Worm (Caenorhabditis elegans) whole organism, young adult: ENCODE data around the gene cdk-11.1.

ENCODE experiments used
- B0336.3 ChIP-seq: fragments of 200-800 bp; sonication (Bioruptor generic); IDR thresholded peaks from 2 replicates; pipeline ENCODE4 v1.3.6; 2022; ENCODE audit warnings: missing genetic modification characterization, missing compliant biosample characterization
- ama-1 ChIP-seq, 3 experiments: fragments of 150-350 bp in 1 of 3; sonication (generic microtip) in 2 of 3; optimal IDR thresholded peaks; 2 replicates each; lab custom pipeline; 2014 to 2018; ENCODE audit warnings: missing biosample characterization in 2 of 3, missing genetic modification characterization in 2 of 3, missing genetic modification reagents in 2 of 3
- attf-6 ChIP-seq: fragments of 200-800 bp; sonication (Bioruptor generic); IDR thresholded peaks from 2 replicates; pipeline ENCODE4 v1.3.6; 2022; ENCODE audit warnings: missing genetic modification reagents, missing genetic modification characterization, missing compliant biosample characterization
- bed-2 ChIP-seq: fragments of 200-800 bp; sonication (Bioruptor generic); IDR thresholded peaks from 2 replicates; pipeline ENCODE4 v1.3.6; 2022; ENCODE audit warnings: missing genetic modification reagents, missing genetic modification characterization, missing compliant biosample characterization
- lin-40 ChIP-seq: sonication (generic microtip); optimal IDR thresholded peaks from 2 replicates; lab custom pipeline; 2016; ENCODE audit warnings: missing genetic modification characterization, mild to moderate bottlenecking, missing compliant biosample characterization, missing genotype, missing genetic modification reagents
- tlf-1 ChIP-seq: fragments of 200-800 bp; sonication (Bioruptor generic); optimal IDR thresholded peaks from 2 replicates; lab custom pipeline; 2018; ENCODE audit warnings: mild to moderate bottlenecking, missing genetic modification characterization, missing compliant biosample characterization
- ztf-22 ChIP-seq: fragments of 200-800 bp; sonication (Bioruptor generic); optimal IDR thresholded peaks from 2 replicates; lab custom pipeline; 2018; ENCODE audit warnings: mild to moderate bottlenecking, missing genetic modification characterization, moderate library complexity, missing compliant biosample characterization

ce11 chrII:7651171-7651570 is 47.9 kb upstream of the cdk-11.1 start, which contains the start of gene pde-4:
- no peak for TF ChIP-seq attf-6
- TF ChIP-seq tlf-1: no peak
- TF ChIP-seq B0336.3 (GFP tag; lab: Robert Waterston, UW): no peak
- TF ChIP-seq ama-1 (optimal IDR thresholded peaks at IDR 0.05; lab: Kevin White, UChicago): no peak
- no peak for TF ChIP-seq ama-1 (GFP tag; optimal IDR thresholded peaks at IDR 0.05; lab: Kevin White, UChicago)
- TF ChIP-seq ztf-22 (GFP tag; lab: Kevin White, UChicago): no peak
- no peak for TF ChIP-seq lin-40
- TF ChIP-seq bed-2: no peak
